Fruit fly (Drosophila melanogaster) whole organism, prepupa: ENCODE results near the gene drn.

ENCODE experiments used
- CG10631 ChIP-seq: fragments of 200-800 bp; sonication (Bioruptor generic); optimal IDR thresholded peaks from 2 replicates; lab custom pipeline; 2016; ENCODE audit warnings: missing biosample characterization, missing genetic modification characterization
- CG10669 ChIP-seq: fragments of 200-800 bp; sonication (Bioruptor generic); optimal IDR thresholded peaks from 3 replicates; lab custom pipeline; 2018; ENCODE audit warnings: missing biosample characterization, mild to moderate bottlenecking, missing genetic modification characterization, moderate library complexity
- CG11294 ChIP-seq: fragments of 200-800 bp; sonication (Bioruptor generic); IDR thresholded peaks from 2 replicates; pipeline ENCODE4 v1.3.6; 2022; ENCODE audit warnings: missing biosample characterization, missing genetic modification characterization
- CG11902 ChIP-seq: fragments of 200-800 bp; sonication (Bioruptor generic); optimal IDR thresholded peaks from 3 replicates; lab custom pipeline; 2016; ENCODE audit warnings: missing biosample characterization, missing genetic modification characterization
- CG1621 ChIP-seq: fragments of 200-800 bp; sonication (Bioruptor generic); optimal IDR thresholded peaks from 3 replicates; lab custom pipeline; 2018; ENCODE audit warnings: missing biosample characterization, mild to moderate bottlenecking, missing genetic modification characterization
- CG16779 ChIP-seq: fragments of 200-800 bp; sonication (Bioruptor generic); optimal IDR thresholded peaks from 3 replicates; lab custom pipeline; 2017; ENCODE audit warnings: missing biosample characterization, mild to moderate bottlenecking, missing genetic modification characterization
- CG31627 ChIP-seq: fragments of 200-800 bp; sonication (Bioruptor generic); optimal IDR thresholded peaks from 3 replicates; lab custom pipeline; 2016; ENCODE audit warnings: missing biosample characterization, missing genetic modification characterization
- CG32006 ChIP-seq: fragments of 200-800 bp; sonication (Bioruptor generic); optimal IDR thresholded peaks from 3 replicates; lab custom pipeline; 2017; ENCODE audit warnings: missing biosample characterization, mild to moderate bottlenecking, missing genetic modification characterization
- CG34406 ChIP-seq: fragments of 200-800 bp; sonication (Bioruptor generic); optimal IDR thresholded peaks from 3 replicates; lab custom pipeline; 2016; ENCODE audit warnings: missing biosample characterization, missing genetic modification characterization
- CG3919 ChIP-seq: fragments of 200-800 bp; sonication (Bioruptor generic); optimal IDR thresholded peaks from 3 replicates; lab custom pipeline; 2016; ENCODE audit warnings: missing biosample characterization, missing genetic modification characterization
- CG4318 ChIP-seq: fragments of 200-800 bp; sonication (Bioruptor generic); optimal IDR thresholded peaks from 3 replicates; lab custom pipeline; 2017; ENCODE audit warnings: missing biosample characterization, mild to moderate bottlenecking, missing genetic modification characterization
- CG6163 ChIP-seq: fragments of 200-800 bp; sonication (Bioruptor generic); IDR thresholded peaks from 3 replicates; pipeline ENCODE4 v1.3.6; 2022; ENCODE audit warnings: missing biosample characterization, missing genetic modification characterization
- CG6276 ChIP-seq: fragments of 200-800 bp; sonication (Bioruptor generic); optimal IDR thresholded peaks from 2 replicates; lab custom pipeline; 2017; ENCODE audit warnings: missing biosample characterization, mild to moderate bottlenecking, missing genetic modification characterization
- CG8319 ChIP-seq: fragments of 200-800 bp; sonication (Bioruptor generic); optimal IDR thresholded peaks from 3 replicates; lab custom pipeline; 2016; ENCODE audit warnings: missing biosample characterization, missing genetic modification characterization
- CG8632 ChIP-seq: fragments of 200-800 bp; sonication (Bioruptor generic); optimal IDR thresholded peaks from 3 replicates; lab custom pipeline; 2016; ENCODE audit warnings: missing biosample characterization, missing genetic modification characterization
- CG9139 ChIP-seq: fragments of 200-800 bp; sonication (Bioruptor generic); optimal IDR thresholded peaks from 3 replicates; lab custom pipeline; 2017; ENCODE audit warnings: missing biosample characterization, mild to moderate bottlenecking, missing genetic modification characterization
- Eip75B ChIP-seq: fragments of 200-800 bp; sonication (Bioruptor generic); optimal IDR thresholded peaks from 3 replicates; lab custom pipeline; 2016; ENCODE audit warnings: missing biosample characterization, missing genetic modification characterization
- Eip78C ChIP-seq: fragments of 200-800 bp; sonication (Bioruptor generic); peaks from one replicate; lab custom pipeline; 2016; ENCODE audit warnings: missing biosample characterization, missing genetic modification characterization
- Ets96B ChIP-seq: fragments of 200-800 bp; optimal IDR thresholded peaks from 2 replicates; lab custom pipeline; 2019; ENCODE audit warnings: missing biosample characterization, mild to moderate bottlenecking, missing genetic modification characterization, moderate library complexity
- Hr39 ChIP-seq: fragments of 200-800 bp; sonication (Bioruptor generic); optimal IDR thresholded peaks from 2 replicates; lab custom pipeline; 2016; ENCODE audit warnings: missing biosample characterization, missing genetic modification characterization
- Hr4 ChIP-seq: fragments of 200-800 bp; sonication (Bioruptor generic); optimal IDR thresholded peaks from 3 replicates; lab custom pipeline; 2016; ENCODE audit warnings: missing biosample characterization, missing genetic modification characterization
- Met ChIP-seq: fragments of 200-800 bp; sonication (Bioruptor generic); optimal IDR thresholded peaks from 3 replicates; lab custom pipeline; 2016; ENCODE audit warnings: missing biosample characterization, missing genetic modification characterization
- Smox ChIP-seq: fragments of 200-800 bp; sonication (Bioruptor generic); optimal IDR thresholded peaks from 3 replicates; lab custom pipeline; 2016; ENCODE audit warnings: missing biosample characterization, missing genetic modification characterization
- Sox102F ChIP-seq: fragments of 200-800 bp; sonication (Bioruptor generic); optimal IDR thresholded peaks from 2 replicates; lab custom pipeline; 2016; ENCODE audit warnings: missing biosample characterization, mild to moderate bottlenecking, missing genetic modification characterization
- Sox14 ChIP-seq: fragments of 200-800 bp; sonication (Bioruptor generic); optimal IDR thresholded peaks from 3 replicates; lab custom pipeline; 2016; ENCODE audit warnings: missing biosample characterization, missing genetic modification characterization
- Sox15 ChIP-seq: fragments of 200-800 bp; sonication (Bioruptor generic); optimal IDR thresholded peaks from 3 replicates; lab custom pipeline; 2016; ENCODE audit warnings: missing biosample characterization, missing genetic modification characterization
- achi ChIP-seq: fragments of 200-800 bp; sonication (Bioruptor generic); optimal IDR thresholded peaks from 3 replicates; lab custom pipeline; 2016; ENCODE audit warnings: missing biosample characterization, missing genetic modification characterization
- acj6 ChIP-seq: fragments of 200-800 bp; sonication (Bioruptor generic); optimal IDR thresholded peaks from 3 replicates; lab custom pipeline; 2016; ENCODE audit warnings: missing biosample characterization, missing genetic modification characterization
- eg ChIP-seq: fragments of 200-800 bp; sonication (Bioruptor generic); IDR thresholded peaks from 3 replicates; pipeline ENCODE4 v1.3.6; 2022; ENCODE audit warnings: missing biosample characterization, missing genetic modification characterization
- esn ChIP-seq: fragments of 200-800 bp; sonication (Bioruptor generic); optimal IDR thresholded peaks from 2 replicates; lab custom pipeline; 2016; ENCODE audit warnings: missing biosample characterization, mild to moderate bottlenecking, missing genetic modification characterization, moderate library complexity
- fd59A ChIP-seq: fragments of 200-800 bp; sonication (Bioruptor generic); optimal IDR thresholded peaks from 2 replicates; lab custom pipeline; 2017; ENCODE audit warnings: missing biosample characterization, mild to moderate bottlenecking, missing genetic modification characterization, missing genetic modification reagents
- fkh ChIP-seq: fragments of 200-800 bp; sonication (Bioruptor generic); optimal IDR thresholded peaks from 3 replicates; lab custom pipeline; 2017; ENCODE audit warnings: missing biosample characterization, mild to moderate bottlenecking, missing genetic modification characterization, moderate library complexity
- lz ChIP-seq: fragments of 200-800 bp; sonication (Bioruptor generic); optimal IDR thresholded peaks from 3 replicates; lab custom pipeline; 2016; ENCODE audit warnings: missing biosample characterization, missing genetic modification characterization
- net ChIP-seq: fragments of 200-800 bp; sonication (Bioruptor generic); optimal IDR thresholded peaks from 3 replicates; lab custom pipeline; 2016; ENCODE audit warnings: missing biosample characterization, missing genetic modification characterization
- pdm3 ChIP-seq: fragments of 200-800 bp; sonication (Bioruptor generic); optimal IDR thresholded peaks from 3 replicates; lab custom pipeline; 2016; ENCODE audit warnings: missing biosample characterization, missing genetic modification characterization
- ss ChIP-seq, 2 experiments: fragments of 200-800 bp; sonication (Bioruptor generic); optimal IDR thresholded peaks; 2 replicates in 1 of 2; 3 replicates in 1 of 2; lab custom pipeline; 2017 to 2018; ENCODE audit warnings: mild to moderate bottlenecking in 2 of 2, missing biosample characterization in 2 of 2, missing genetic modification characterization in 2 of 2, moderate library complexity in 1 of 2
- topi ChIP-seq: fragments of 200-800 bp; sonication (Bioruptor generic); optimal IDR thresholded peaks from 3 replicates; lab custom pipeline; 2016; ENCODE audit warnings: missing biosample characterization, missing genetic modification characterization

The drn gene

dm6 chr3R:9328812-9329211, 11.2 kb upstream of the drn start:
- TF ChIP-seq net (GFP tag; lab: Kevin White, UChicago) (no peak), CG10669 (GFP tag; lab: Kevin White, UChicago) (no peak), Smox (GFP tag; lab: Kevin White, UChicago) (no peak), fd59A (GFP tag; lab: Kevin White, UChicago) (no peak), Sox102F (GFP tag; lab: Kevin White, UChicago) (no peak), Eip75B (GFP tag; lab: Kevin White, UChicago) (no peak), CG9139 (GFP tag; lab: Kevin White, UChicago) (no peak), ss (GFP tag; optimal IDR thresholded peaks at IDR 0.05; lab: Kevin White, UChicago) (no peak), CG32006 (GFP tag; lab: Kevin White, UChicago) (no peak), pdm3 (GFP tag; lab: Kevin White, UChicago) (no peak), CG34406 (GFP tag; lab: Kevin White, UChicago) (no peak), CG16779 (tag; lab: Kevin White, UChicago) (no peak), eg (no peak), Eip78C (GFP tag; lab: Kevin White, UChicago) (no peak)

dm6 chr3R:9330231-9330630, 9.8 kb upstream of the drn start, which contains the start of gene CG12951:
Gene CG12951, minus strand, starts transcription at chr3R:9330331.
- TF ChIP-seq Sox15 (GFP tag; lab: Kevin White, UChicago) (no peak), Eip75B (GFP tag; lab: Kevin White, UChicago) (no peak), Hr39 (GFP tag; lab: Kevin White, UChicago) (no peak), CG31627 (GFP tag; lab: Kevin White, UChicago) (no peak), eg (no peak), CG11294 (no peak), Eip78C (GFP tag; lab: Kevin White, UChicago) (no peak), acj6 (no peak), pdm3 (GFP tag; lab: Kevin White, UChicago) (no peak), lz (GFP tag; lab: Kevin White, UChicago) (no peak), fkh (GFP tag; lab: Kevin White, UChicago) (no peak), CG34406 (GFP tag; lab: Kevin White, UChicago) (no peak), Sox14 (no peak), CG10631 (GFP tag; lab: Kevin White, UChicago) (no peak), Hr4 (GFP tag; lab: Kevin White, UChicago) (no peak), CG6163 (GFP tag; lab: Robert Waterston, UW) (no peak), esn (GFP tag; lab: Kevin White, UChicago) (no peak)

dm6 chr3R:9331861-9332260, 8.2 kb upstream of the drn start, which contains the start of gene CG16749:
Gene CG16749, minus strand, starts transcription at chr3R:9331885.
- TF ChIP-seq CG6276 (GFP tag; lab: Kevin White, UChicago): no peak
- no peak for TF ChIP-seq CG8632 (GFP tag; lab: Kevin White, UChicago)
- TF ChIP-seq topi (GFP tag; lab: Kevin White, UChicago): no peak
- no peak for TF ChIP-seq Ets96B (tag; lab: Kevin White, UChicago)
- TF ChIP-seq CG11902: no peak
- no peak for TF ChIP-seq CG4318 (GFP tag; lab: Kevin White, UChicago)
- no peak for TF ChIP-seq esn (GFP tag; lab: Kevin White, UChicago)
- TF ChIP-seq achi (GFP tag; lab: Kevin White, UChicago): no peak
- TF ChIP-seq Met: no peak
- no peak for TF ChIP-seq Smox (GFP tag; lab: Kevin White, UChicago)
- no peak for TF ChIP-seq CG6163 (GFP tag; lab: Robert Waterston, UW)
- TF ChIP-seq CG1621 (tag; lab: Kevin White, UChicago): no peak
- no peak for TF ChIP-seq CG3919 (GFP tag; lab: Kevin White, UChicago)
- no peak for TF ChIP-seq Hr39 (GFP tag; lab: Kevin White, UChicago)
- TF ChIP-seq CG8319 (GFP tag; lab: Kevin White, UChicago): no peak
- no peak for TF ChIP-seq CG34406 (GFP tag; lab: Kevin White, UChicago)
- no peak for TF ChIP-seq CG32006 (GFP tag; lab: Kevin White, UChicago)
- TF ChIP-seq, all 60 proteins: peak for 0
